Worm (Caenorhabditis elegans) whole organism, early embryonic: ENCODE data around the gene H39E23.2.

ENCODE experiments used
- B0310.2 ChIP-seq: sonication (generic microtip); optimal IDR thresholded peaks from 2 replicates; lab custom pipeline; 2016; ENCODE audit warnings: mild to moderate bottlenecking, missing genetic modification characterization, missing compliant biosample characterization
- aly-1 ChIP-seq: sonication (generic microtip); optimal IDR thresholded peaks from 2 replicates; lab custom pipeline; 2016; ENCODE audit warnings: missing genetic modification characterization, missing compliant biosample characterization
- ama-1 ChIP-seq: fragments of 150-350 bp; optimal IDR thresholded peaks from 2 replicates; lab custom pipeline; 2014
- sea-1 ChIP-seq: fragments of 200-800 bp; sonication (Bioruptor generic); conservative IDR thresholded peaks from 2 replicates; pipeline ENCODE4 v1.3.6; 2022; ENCODE audit warnings: missing genetic modification characterization, missing compliant biosample characterization
- tbx-11 ChIP-seq: fragments of 200-800 bp; sonication (Bioruptor generic); IDR thresholded peaks from 2 replicates; pipeline ENCODE4 v1.3.6; 2022; ENCODE audit warnings: missing genetic modification characterization, missing compliant biosample characterization

DNA sequence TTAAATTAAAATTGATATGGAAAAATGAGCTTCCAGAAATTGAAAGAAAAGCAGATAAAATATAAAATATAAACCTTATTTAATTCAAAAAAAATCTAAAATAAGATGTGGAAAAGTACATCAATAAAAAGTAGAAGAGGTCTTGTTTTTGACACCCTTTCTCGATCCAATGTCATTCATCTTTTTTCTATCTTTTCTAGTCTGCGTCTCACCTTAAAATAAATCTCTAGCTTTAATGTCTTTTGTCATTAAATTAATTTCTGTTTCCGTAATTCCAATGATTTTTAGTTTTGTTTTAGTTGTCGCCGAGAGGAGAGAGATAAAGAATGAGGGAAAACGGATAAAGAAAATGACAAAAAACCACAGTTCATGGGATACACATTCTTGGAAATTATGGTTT lies 39.0 kb downstream of the H39E23.2 start:
- TF ChIP-seq ama-1 (no peak), sea-1 (GFP tag; lab: Robert Waterston, UW) (no peak), aly-1 (tag; lab: Kevin White, UChicago) (no peak), B0310.2 (tag; lab: Kevin White, UChicago) (no peak), tbx-11 (GFP tag; lab: Robert Waterston, UW) (no peak)
